Worm (Caenorhabditis elegans) whole organism, midembryonic: ENCODE measurements around the gene Y53C12A.8.

ENCODE experiments used
- T22C8.4 ChIP-seq: fragments of 200-800 bp; sonication (Bioruptor generic); IDR thresholded peaks from 2 replicates; pipeline ENCODE4 v1.3.6; 2022; ENCODE audit warnings: missing genetic modification characterization, missing compliant biosample characterization
- flt-1 ChIP-seq: fragments of 200-800 bp; sonication (Bioruptor generic); IDR thresholded peaks from 2 replicates; pipeline ENCODE4 v1.3.6; 2022; ENCODE audit warnings: missing genetic modification characterization, missing compliant biosample characterization
- klf-2 ChIP-seq: fragments of 200-800 bp; sonication (Bioruptor generic); conservative IDR thresholded peaks from 2 replicates; pipeline ENCODE4 v1.3.6; 2022; ENCODE audit warnings: missing genetic modification reagents, missing genetic modification characterization, missing compliant biosample characterization
- med-1 ChIP-seq: sonication (generic microtip); optimal IDR thresholded peaks from 2 replicates; lab custom pipeline; 2017; ENCODE audit warnings: missing genetic modification characterization, mild to moderate bottlenecking, missing compliant biosample characterization, antibody characterized with exemption, missing genetic modification reagents; ENCODE audit not compliant: insufficient read depth
- tab-1 ChIP-seq: fragments of 200-800 bp; sonication (Bioruptor generic); IDR thresholded peaks from 2 replicates; pipeline ENCODE4 v1.3.6; 2022; ENCODE audit warnings: missing genetic modification characterization, missing compliant biosample characterization
- ztf-23 ChIP-seq: fragments of 200-800 bp; sonication (Bioruptor generic); IDR thresholded peaks from 2 replicates; pipeline ENCODE4 v1.3.6; 2022; ENCODE audit warnings: missing genetic modification reagents, missing genetic modification characterization, missing compliant biosample characterization
- ztf-29 ChIP-seq: fragments of 200-800 bp; sonication (Bioruptor generic); IDR thresholded peaks from 2 replicates; pipeline ENCODE4 v1.3.6; 2022; ENCODE audit warnings: missing genetic modification reagents, missing genetic modification characterization, missing compliant biosample characterization

DNA sequence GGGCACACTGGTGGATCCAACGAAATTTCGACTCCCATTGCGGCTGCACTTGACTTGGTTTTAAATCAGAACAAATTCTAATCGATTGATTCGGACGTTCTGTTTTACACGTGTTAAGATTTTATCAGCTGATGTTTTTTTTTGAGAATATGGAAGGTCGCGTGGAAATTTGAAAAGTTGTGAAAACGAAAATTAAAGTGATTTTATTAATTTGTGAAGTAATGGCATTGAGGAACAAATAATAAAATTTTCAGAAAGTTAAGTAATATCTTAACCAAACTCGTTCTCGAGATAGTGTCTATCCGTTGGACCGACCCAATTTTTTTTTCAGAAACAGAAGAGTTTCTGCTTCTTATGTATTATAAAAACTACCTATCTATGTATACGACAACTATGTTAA, 48.6 kb downstream of the Y53C12A.8 start, which contains the start of gene ZK1307.4:
- TF ChIP-seq flt-1 (GFP tag; lab: Robert Waterston, UW) (no peak), klf-2 (GFP tag; lab: Robert Waterston, UW) (no peak), ztf-29 (GFP tag; lab: Robert Waterston, UW) (no peak), ztf-23 (GFP tag; lab: Robert Waterston, UW) (no peak), med-1 (GFP tag; lab: Kevin White, UChicago) (no peak), tab-1 (GFP tag; lab: Robert Waterston, UW) (no peak), T22C8.4 (GFP tag; lab: Robert Waterston, UW) (no peak)
